Fruit fly (Drosophila melanogaster): ENCODE measurements around the gene CG4297.

Gene CG4297

DNA sequence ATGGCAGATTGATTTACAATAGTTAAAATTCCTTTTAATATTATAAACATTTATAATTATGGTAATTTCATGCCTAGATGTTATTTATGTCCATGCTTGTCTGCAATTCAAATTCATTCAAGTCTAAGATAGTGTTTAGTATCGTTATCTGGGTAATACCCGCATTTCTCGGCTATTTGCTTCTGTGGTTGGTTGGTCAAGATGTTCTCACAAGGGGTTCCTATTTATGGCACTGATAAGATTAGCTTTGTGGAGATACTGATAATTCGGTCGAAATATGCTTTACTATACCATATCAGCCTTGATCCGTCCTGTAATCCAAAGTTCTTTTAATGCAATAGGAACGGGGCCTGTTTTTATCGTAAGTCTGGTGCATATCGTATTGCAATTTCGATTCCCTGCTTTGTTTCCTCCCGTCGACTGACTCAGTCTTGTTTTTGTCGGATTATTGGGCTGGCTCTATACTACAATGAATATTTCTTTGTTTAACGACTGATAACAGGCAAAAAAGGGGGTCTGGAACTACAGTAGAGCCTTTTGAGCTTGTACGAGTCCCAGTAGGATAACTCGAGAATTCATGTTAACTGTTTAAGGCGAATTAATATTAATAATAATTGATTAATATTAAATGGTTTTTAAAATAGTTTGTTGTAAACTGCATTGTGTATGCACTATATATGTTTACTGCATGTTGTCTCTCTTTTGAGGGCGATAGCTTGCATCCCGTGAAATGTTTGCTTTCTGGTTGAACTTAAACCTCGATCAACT lies 20.1 kb downstream of the CG4297 start (continued):
- TF ChIP-seq esn (GFP tag; optimal IDR thresholded peaks at IDR 0.05) (peak; percentile 25), Ets21C (GFP tag; optimal IDR thresholded peaks at IDR 0.05) (no peak), Lpt (GFP tag; optimal IDR thresholded peaks at IDR 0.05) (no peak), CG8119 (GFP tag; IDR thresholded peaks at IDR 0.05) (peak; percentile 37; the same call in 1 of the 3 replicates), CG9139 (GFP tag; optimal IDR thresholded peaks at IDR 0.05) (no peak), Eip75B (GFP tag; optimal IDR thresholded peaks at IDR 0.05) (no peak), spab (GFP tag; optimal IDR thresholded peaks at IDR 0.05) (no peak), salr (GFP tag; optimal IDR thresholded peaks at IDR 0.05) (no peak), Blimp-1 (GFP tag; optimal IDR thresholded peaks at IDR 0.05) (no peak), Met (GFP tag; optimal IDR thresholded peaks at IDR 0.05) (no peak), CG10669 (GFP tag; optimal IDR thresholded peaks at IDR 0.05) (peak; percentile 61), ss (GFP tag; optimal IDR thresholded peaks at IDR 0.05) (no peak), lz (GFP tag; optimal IDR thresholded peaks at IDR 0.05) (no peak), Sox15 (GFP tag; optimal IDR thresholded peaks at IDR 0.05) (no peak), Sox14 (GFP tag; optimal IDR thresholded peaks at IDR 0.05) (peak; percentile 65), Hr38 (GFP tag; optimal IDR thresholded peaks at IDR 0.05) (no peak), CG6163 (GFP tag; IDR thresholded peaks at IDR 0.05) (peak; percentile 16; the same call in 1 of the 3 replicates), fkh (GFP tag; optimal IDR thresholded peaks at IDR 0.05) (no peak), Hr4 (GFP tag; optimal IDR thresholded peaks at IDR 0.05) (no peak), achi (GFP tag; optimal IDR thresholded peaks at IDR 0.05) (no peak), CG15336 (GFP tag; IDR thresholded peaks at IDR 0.05) (peak; percentile 52), CG31627 (GFP tag; optimal IDR thresholded peaks at IDR 0.05) (no peak), CG4318 (GFP tag; optimal IDR thresholded peaks at IDR 0.05) (no peak), CG8319 (GFP tag; optimal IDR thresholded peaks at IDR 0.05) (no peak), fd59A (GFP tag; optimal IDR thresholded peaks at IDR 0.05) (no peak), CG3032 (tag; optimal IDR thresholded peaks at IDR 0.05) (peak; percentile 50), fd85E (GFP tag; optimal IDR thresholded peaks at IDR 0.05) (no peak), Sox102F (GFP tag; optimal IDR thresholded peaks at IDR 0.05) (no peak), CG6808 (GFP tag; optimal IDR thresholded peaks at IDR 0.05) (no peak), eg (GFP tag; IDR thresholded peaks at IDR 0.05) (no peak; the same call in 1 of the 3 replicates)

DNA sequence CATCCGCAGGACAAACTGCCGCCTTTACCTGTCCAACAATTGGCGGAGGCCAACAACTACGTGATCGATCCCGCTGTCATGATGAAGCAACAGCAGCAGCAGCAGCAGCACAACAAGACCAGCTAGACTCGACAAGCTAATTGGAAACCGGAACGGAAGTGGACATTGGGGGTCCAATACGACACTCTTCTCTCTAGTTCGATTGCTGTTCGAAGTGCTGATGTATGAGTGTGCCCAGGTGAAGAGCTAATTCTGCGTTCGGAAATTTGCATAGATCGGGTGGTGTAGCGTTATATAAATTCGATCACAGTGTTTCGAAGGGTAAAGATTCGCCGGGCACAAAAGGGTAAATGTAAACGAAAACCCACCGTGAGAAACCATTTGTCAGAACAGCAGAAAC lies 24.9 kb downstream of the CG4297 start:
- no peak for TF ChIP-seq Met (GFP tag; optimal IDR thresholded peaks at IDR 0.05)
- no peak for TF ChIP-seq CG9139 (GFP tag; optimal IDR thresholded peaks at IDR 0.05)
- TF ChIP-seq salr (GFP tag; optimal IDR thresholded peaks at IDR 0.05): no peak

DNA sequence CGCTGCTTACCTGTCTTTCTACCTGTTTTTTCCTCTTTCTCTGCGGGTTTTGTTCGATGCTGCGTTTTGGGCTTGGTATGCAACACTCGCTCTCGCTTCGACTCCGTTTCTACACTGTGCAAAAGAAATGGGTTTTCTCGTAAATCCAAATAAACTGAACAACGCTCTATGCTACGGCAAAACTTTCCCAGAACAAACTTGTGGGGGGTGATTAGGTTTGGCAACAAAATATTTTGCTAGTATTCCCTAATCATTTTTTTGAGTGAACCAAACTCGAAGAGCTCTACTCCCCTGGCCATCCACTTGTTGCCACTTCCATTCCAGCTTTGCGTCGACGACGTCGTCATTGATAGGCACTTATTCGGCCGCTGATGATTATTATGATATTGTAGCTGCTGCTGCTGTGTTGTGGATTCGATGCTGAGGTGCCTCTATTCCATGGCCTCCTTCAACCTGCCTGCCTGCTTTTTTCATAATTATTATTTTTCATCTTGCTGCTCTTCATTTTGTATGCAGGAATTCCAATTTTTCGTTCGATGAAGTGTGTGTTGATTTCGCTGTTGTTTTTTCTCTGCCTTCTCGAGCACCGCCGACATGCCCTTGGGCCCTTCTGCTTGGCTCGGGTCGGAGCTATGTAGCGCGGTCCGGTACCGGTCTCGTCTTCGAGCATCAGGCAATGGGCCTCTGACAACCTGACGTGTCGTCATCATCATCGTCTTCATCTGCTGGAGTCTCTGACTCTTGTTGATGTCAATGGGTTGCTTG lies 29.9 kb downstream of the CG4297 start:
- TF ChIP-seq OdsH (GFP tag; optimal IDR thresholded peaks at IDR 0.05): peak; percentile 97
- peak; percentile 96 for TF ChIP-seq CG8632 (GFP tag; optimal IDR thresholded peaks at IDR 0.05)
- TF ChIP-seq Eip75B (GFP tag; optimal IDR thresholded peaks at IDR 0.05): peak; percentile 97
- TF ChIP-seq CG4318 (GFP tag; optimal IDR thresholded peaks at IDR 0.05): peak; percentile 90
- peak; percentile 99 for TF ChIP-seq Eip78C (GFP tag)
- TF ChIP-seq CG9139 (GFP tag; optimal IDR thresholded peaks at IDR 0.05): peak; percentile 89
- peak; percentile 96 for TF ChIP-seq CG10631 (GFP tag; optimal IDR thresholded peaks at IDR 0.05)
- TF ChIP-seq Hr38 (GFP tag; optimal IDR thresholded peaks at IDR 0.05): peak; percentile 79
- TF ChIP-seq Ets96B (tag; optimal IDR thresholded peaks at IDR 0.05): peak; percentile 96
- peak; percentile 97 for TF ChIP-seq Hr4 (GFP tag; optimal IDR thresholded peaks at IDR 0.05)
- TF ChIP-seq Sox15 (GFP tag; optimal IDR thresholded peaks at IDR 0.05): peak; percentile 95
- TF ChIP-seq CG6163 (GFP tag; IDR thresholded peaks at IDR 0.05): peak; percentile 97
- TF ChIP-seq Sox102F (GFP tag; optimal IDR thresholded peaks at IDR 0.05): peak; percentile 97
- peak; percentile 97 for TF ChIP-seq CG11902 (GFP tag; optimal IDR thresholded peaks at IDR 0.05)
- TF ChIP-seq Ets21C (GFP tag; optimal IDR thresholded peaks at IDR 0.05): peak; percentile 95
- TF ChIP-seq CG31627 (GFP tag; optimal IDR thresholded peaks at IDR 0.05): peak; percentile 98
- peak; percentile 98 for TF ChIP-seq CG6792 (GFP tag; optimal IDR thresholded peaks at IDR 0.05)
- peak; percentile 96 for TF ChIP-seq CG1621 (tag; optimal IDR thresholded peaks at IDR 0.05)
- TF ChIP-seq CG32006 (GFP tag; optimal IDR thresholded peaks at IDR 0.05): peak; percentile 95
- TF ChIP-seq lz (GFP tag; optimal IDR thresholded peaks at IDR 0.05): peak; percentile 97
- peak; percentile 96 for TF ChIP-seq net (GFP tag; optimal IDR thresholded peaks at IDR 0.05)
- peak; percentile 95 for TF ChIP-seq eg (GFP tag; IDR thresholded peaks at IDR 0.05)
- TF ChIP-seq vri (GFP tag; optimal IDR thresholded peaks at IDR 0.05): peak; percentile 95
- TF ChIP-seq Lpt (GFP tag; optimal IDR thresholded peaks at IDR 0.05): peak; percentile 96
- TF ChIP-seq CG6808 (GFP tag; optimal IDR thresholded peaks at IDR 0.05): peak; percentile 93
- peak; percentile 70 to 95 for TF ChIP-seq ss (GFP tag; optimal IDR thresholded peaks at IDR 0.05)
- peak; percentile 96 for TF ChIP-seq achi (GFP tag; optimal IDR thresholded peaks at IDR 0.05)
- peak; percentile 98 for TF ChIP-seq esn (GFP tag; optimal IDR thresholded peaks at IDR 0.05)
- peak; percentile 92 for TF ChIP-seq CG6854 (GFP tag; optimal IDR thresholded peaks at IDR 0.05)

Data from whole organism, prepupa.